Worm (Caenorhabditis elegans) whole organism, L4/young adult: ENCODE measurements around the gene kin-36.
"Not testable (repeated sequence)": the region's sequence is repeated elsewhere in the genome, so short reads cannot be mapped to it uniquely, and the experiment has no call there.

ENCODE experiments used
- W03F9.2 ChIP-seq: fragments of 150-350 bp; optimal IDR thresholded peaks from 2 replicates; lab custom pipeline; 2014; ENCODE audit warnings: missing biosample characterization, missing genetic modification characterization
- him-1 ChIP-seq: sonication (generic microtip); optimal IDR thresholded peaks from 2 replicates; lab custom pipeline; 2016; ENCODE audit warnings: missing genotype, missing genetic modification reagents, missing genetic modification characterization, missing compliant biosample characterization

DNA sequence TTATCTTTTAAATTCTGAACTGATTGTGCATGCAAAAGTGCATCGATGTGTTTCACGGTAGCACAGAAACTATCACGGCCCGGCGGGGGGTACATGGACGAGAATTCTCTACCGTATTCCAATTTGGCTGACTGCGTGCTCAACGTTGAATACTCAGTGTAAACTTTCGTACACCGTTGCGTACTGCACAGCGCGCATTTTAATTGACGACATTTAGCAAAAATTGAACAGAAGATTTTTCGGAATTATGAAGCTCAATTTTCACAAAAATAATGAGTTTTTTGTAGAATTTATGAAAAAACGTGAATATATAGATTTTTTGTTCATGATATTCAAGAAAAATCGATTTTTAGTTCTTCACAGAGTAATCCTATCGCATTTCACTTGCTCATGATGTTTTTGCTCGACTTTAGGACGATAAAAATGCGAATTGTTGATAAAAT, 46.7 kb downstream of the kin-36 start:
- peak; percentile 88 for TF ChIP-seq him-1 (tag; lab: Kevin White, UChicago)
- TF ChIP-seq W03F9.2 (tag; lab: Kevin White, UChicago), result not testable (repeated sequence)
